Worm (Caenorhabditis elegans): Measurements from ENCODE around the gene R02E4.2.

ce11 chrX:4144136-4144781, 37.0 kb downstream of the R02E4.2 start:
- TF ChIP-seq ztf-23 (GFP tag; IDR thresholded peaks at IDR 0.05) (no peak), klf-2 (GFP tag; conservative IDR thresholded peaks at IDR 0.05) (no peak), T22C8.4 (GFP tag; IDR thresholded peaks at IDR 0.05) (no peak), flt-1 (GFP tag; IDR thresholded peaks at IDR 0.05) (no peak), cog-1 (tag; optimal IDR thresholded peaks at IDR 0.05) (no peak), ztf-29 (GFP tag; IDR thresholded peaks at IDR 0.05) (no peak)
